Fruit fly (Drosophila melanogaster) S2 (cell line): Measurements from ENCODE around the gene kipf.

ENCODE experiments used
- CG8478 ChIP-seq: fragments of >200 bp; optimal IDR thresholded peaks from 2 replicates; lab custom pipeline; 2018
- CTCF ChIP-seq, 2 experiments: fragments of >200 bp; optimal IDR thresholded peaks; 2 replicates each; lab custom pipeline; 2018

DNA sequence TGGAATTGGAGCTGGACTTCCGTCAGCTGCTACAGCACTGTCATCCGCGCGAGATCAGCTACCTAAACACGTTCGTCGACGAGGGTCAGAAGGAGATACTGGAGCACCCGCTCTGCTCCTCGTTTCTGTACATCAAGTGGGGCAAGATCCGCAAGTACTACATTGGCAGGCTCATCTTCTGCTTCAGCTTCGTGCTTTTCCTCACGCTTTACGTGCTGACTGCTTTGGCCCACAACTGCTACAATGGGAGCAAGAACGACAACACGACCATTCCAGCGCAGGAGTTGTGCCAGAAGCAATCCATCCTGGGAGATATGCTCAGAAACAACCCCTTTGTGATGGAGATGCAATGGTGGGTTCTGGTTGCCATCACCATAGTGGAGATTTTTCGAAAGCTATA is 14.4 kb upstream of the kipf start:
- TF ChIP-seq CG8478 (lab: Kevin White, UChicago), result no peak
- TF ChIP-seq CTCF (optimal IDR thresholded peaks at IDR 0.05; lab: Kevin White, UChicago), result no peak
